Fruit fly (Drosophila melanogaster) whole organism, adult: ENCODE measurements around the gene CG31549.

Experiments used
- CG11617 ChIP-seq: fragments of 200-800 bp; sonication (Bioruptor generic); optimal IDR thresholded peaks from 2 replicates; lab custom pipeline; 2017; ENCODE audit warnings: mild to moderate bottlenecking, missing biosample characterization, missing genetic modification reagents, missing genetic modification characterization
- CG12768 ChIP-seq: fragments of 200-800 bp; sonication (Bioruptor generic); optimal IDR thresholded peaks from 2 replicates; lab custom pipeline; 2017; ENCODE audit warnings: missing biosample characterization, missing genetic modification characterization, mild to moderate bottlenecking, moderate library complexity, missing genetic modification reagents
- CG14711 ChIP-seq: fragments of 200-800 bp; sonication (Bioruptor generic); optimal IDR thresholded peaks from 2 replicates; lab custom pipeline; 2018; ENCODE audit warnings: missing biosample characterization, mild to moderate bottlenecking, missing genetic modification characterization, moderate library complexity
- CG1620 ChIP-seq: fragments of 200-800 bp; sonication (Bioruptor generic); optimal IDR thresholded peaks from 2 replicates; lab custom pipeline; 2016; ENCODE audit warnings: missing biosample characterization, missing genetic modification characterization
- CG33017 ChIP-seq: fragments of 200-800 bp; sonication (Bioruptor generic); optimal IDR thresholded peaks from 2 replicates; lab custom pipeline; 2018; ENCODE audit warnings: missing biosample characterization, mild to moderate bottlenecking, missing genetic modification characterization, moderate library complexity
- CG5204 ChIP-seq: fragments of 200-800 bp; sonication (Bioruptor generic); optimal IDR thresholded peaks from 2 replicates; lab custom pipeline; 2016; ENCODE audit warnings: missing biosample characterization, missing genetic modification characterization
- CG7045 ChIP-seq: fragments of 200-800 bp; sonication (Bioruptor generic); optimal IDR thresholded peaks from 2 replicates; lab custom pipeline; 2017; ENCODE audit warnings: missing biosample characterization, mild to moderate bottlenecking, missing genetic modification characterization
- CG7101 ChIP-seq: fragments of 200-800 bp; sonication (Bioruptor generic); optimal IDR thresholded peaks from 2 replicates; lab custom pipeline; 2018; ENCODE audit warnings: missing biosample characterization, mild to moderate bottlenecking, missing genetic modification characterization, moderate library complexity
- Clk ChIP-seq: fragments of 200-800 bp; sonication (Bioruptor generic); optimal IDR thresholded peaks from 2 replicates; lab custom pipeline; 2017; ENCODE audit warnings: missing biosample characterization, missing genetic modification characterization
- Crg-1 ChIP-seq: fragments of 200-800 bp; sonication (Bioruptor generic); optimal IDR thresholded peaks from 2 replicates; lab custom pipeline; 2016; ENCODE audit warnings: missing biosample characterization, missing genetic modification characterization
- Hr96 ChIP-seq: fragments of 200-800 bp; sonication (Bioruptor generic); optimal IDR thresholded peaks from 2 replicates; lab custom pipeline; 2016; ENCODE audit warnings: missing biosample characterization, missing genetic modification characterization
- Mnt ChIP-seq: fragments of 200-800 bp; sonication (Bioruptor generic); optimal IDR thresholded peaks from 2 replicates; lab custom pipeline; 2016; ENCODE audit warnings: missing biosample characterization, mild to moderate bottlenecking, missing genetic modification characterization
- bab1 ChIP-seq: fragments of 200-800 bp; sonication (Bioruptor generic); optimal IDR thresholded peaks from 3 replicates; lab custom pipeline; 2019; ENCODE audit warnings: missing biosample characterization, mild to moderate bottlenecking, missing genetic modification characterization, moderate library complexity
- cic ChIP-seq: fragments of 200-800 bp; sonication (Bioruptor generic); optimal IDR thresholded peaks from 2 replicates; lab custom pipeline; 2017; ENCODE audit warnings: missing biosample characterization, mild to moderate bottlenecking, missing genetic modification characterization, moderate library complexity
- cnc ChIP-seq, 2 experiments: fragments of >200 bp; optimal IDR thresholded peaks; 2 replicates each; lab custom pipeline; 2017
- kay ChIP-seq: fragments of 200-800 bp; sonication (Bioruptor generic); peaks from one replicate; lab custom pipeline; 2016; ENCODE audit warnings: missing biosample characterization, missing genetic modification characterization, borderline replicate concordance
- ovo ChIP-seq: fragments of 200-800 bp; sonication (Bioruptor generic); optimal IDR thresholded peaks from 2 replicates; lab custom pipeline; 2016; ENCODE audit warnings: missing biosample characterization, missing genetic modification characterization
- pad ChIP-seq: fragments of 200-800 bp; sonication (Bioruptor generic); optimal IDR thresholded peaks from 3 replicates; lab custom pipeline; 2017; ENCODE audit warnings: missing biosample characterization, missing genetic modification characterization, mild to moderate bottlenecking, moderate library complexity, missing genetic modification reagents
- tj ChIP-seq: fragments of 200-800 bp; sonication (Bioruptor generic); optimal IDR thresholded peaks from 3 replicates; lab custom pipeline; 2017; ENCODE audit warnings: missing biosample characterization, mild to moderate bottlenecking, missing genetic modification characterization, moderate library complexity
- toe ChIP-seq: fragments of 200-800 bp; sonication (Bioruptor generic); optimal IDR thresholded peaks from 2 replicates; lab custom pipeline; 2016; ENCODE audit warnings: missing biosample characterization, missing genetic modification characterization

Gene CG31549

DNA sequence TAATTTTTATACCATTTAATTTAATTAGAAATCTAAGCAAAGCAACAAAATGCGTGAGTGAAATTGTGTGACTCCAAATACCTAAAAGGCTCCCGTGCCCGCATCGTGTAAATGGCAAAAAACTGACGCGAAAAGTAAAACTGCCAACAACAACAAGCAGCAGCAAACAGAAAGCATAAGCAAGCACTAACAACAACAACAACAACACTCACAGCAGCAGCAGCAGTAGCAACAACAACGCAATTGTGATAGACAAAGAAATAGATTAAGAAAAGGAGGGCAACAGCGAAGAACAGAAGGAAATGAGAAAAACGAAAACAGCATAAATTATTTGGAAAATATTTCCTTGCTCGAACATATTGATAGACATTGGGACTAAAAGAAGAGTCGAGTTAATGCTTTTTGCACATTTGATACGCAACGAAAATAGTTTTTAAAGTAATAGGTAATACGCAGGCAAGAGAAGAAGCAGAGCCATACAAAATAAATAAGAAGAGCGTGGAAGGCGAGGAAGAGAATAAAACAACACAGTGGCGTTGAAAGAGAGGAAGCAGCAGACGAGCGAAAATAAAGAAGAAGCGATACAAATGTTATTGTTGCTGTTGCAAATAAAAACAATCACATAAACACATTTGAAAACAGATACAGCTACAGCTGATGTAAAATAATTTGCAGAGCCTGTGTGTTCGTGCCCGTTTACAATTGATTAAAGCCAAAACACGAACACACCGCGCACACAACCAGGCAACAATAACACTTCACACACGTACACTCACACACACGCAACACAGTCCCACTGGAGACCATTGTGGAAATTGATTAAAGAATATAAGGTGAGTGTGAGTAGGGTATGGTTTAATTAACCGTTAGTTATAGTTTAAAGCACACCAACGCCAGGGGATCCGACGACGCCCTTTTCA is 38.0 kb downstream of the CG31549 start:
- TF ChIP-seq cnc (optimal IDR thresholded peaks at IDR 0.05; lab: Kevin White, UChicago): no peak
- no peak for TF ChIP-seq CG11617 (GFP tag; lab: Kevin White, UChicago)
- TF ChIP-seq Clk (GFP tag; lab: Kevin White, UChicago): no peak
- no peak for TF ChIP-seq Crg-1
- TF ChIP-seq toe: no peak
- peak; percentile 87 for TF ChIP-seq pad
- TF ChIP-seq CG1620 (GFP tag; lab: Kevin White, UChicago): no peak
- TF ChIP-seq CG5204 (GFP tag; lab: Kevin White, UChicago): no peak
- no peak for TF ChIP-seq CG33017 (tag; lab: Kevin White, UChicago)
- no peak for TF ChIP-seq CG7045
- peak; percentile 9 for TF ChIP-seq CG12768 (GFP tag; lab: Kevin White, UChicago)
- TF ChIP-seq CG14711 (tag; lab: Kevin White, UChicago): no peak
- TF ChIP-seq ovo (GFP tag; lab: Kevin White, UChicago): peak; percentile 9
- peak; percentile 76 for TF ChIP-seq cic (GFP tag; lab: Kevin White, UChicago)
- no peak for TF ChIP-seq CG7101 (tag; lab: Kevin White, UChicago)

dm6 chr3R:5670660-5671264 is 38.8 kb downstream of the CG31549 start:
- TF ChIP-seq kay (GFP tag; lab: Kevin White, UChicago) (peak; percentile 64), CG33017 (tag; lab: Kevin White, UChicago) (no peak), CG11617 (GFP tag; lab: Kevin White, UChicago) (peak; percentile 0), cnc (optimal IDR thresholded peaks at IDR 0.05; lab: Kevin White, UChicago) (peak; percentile 20 to 54), CG12768 (GFP tag; lab: Kevin White, UChicago) (no peak), Crg-1 (no peak), cic (GFP tag; lab: Kevin White, UChicago) (no peak), pad (peak; percentile 72), tj (GFP tag; lab: Kevin White, UChicago) (peak; percentile 65)

- TF ChIP-seq ovo (GFP tag; lab: Kevin White, UChicago): no peak
- no peak for TF ChIP-seq toe
- no peak for TF ChIP-seq pad
- no peak for TF ChIP-seq Crg-1
- no peak for TF ChIP-seq CG33017 (tag; lab: Kevin White, UChicago)
- no peak for TF ChIP-seq CG1620 (GFP tag; lab: Kevin White, UChicago)
- no peak for TF ChIP-seq cnc (optimal IDR thresholded peaks at IDR 0.05; lab: Kevin White, UChicago)
- TF ChIP-seq CG7101 (tag; lab: Kevin White, UChicago): no peak
- peak; percentile 14 for TF ChIP-seq kay (GFP tag; lab: Kevin White, UChicago)
- no peak for TF ChIP-seq Clk (GFP tag; lab: Kevin White, UChicago)
- TF ChIP-seq tj (GFP tag; lab: Kevin White, UChicago): peak; percentile 63
- no peak for TF ChIP-seq CG7045
- TF ChIP-seq Hr96 (GFP tag; lab: Kevin White, UChicago): no peak
- peak; percentile 25 for TF ChIP-seq cic (GFP tag; lab: Kevin White, UChicago)
- no peak for TF ChIP-seq CG11617 (GFP tag; lab: Kevin White, UChicago)
- TF ChIP-seq CG12768 (GFP tag; lab: Kevin White, UChicago): peak; percentile 24
These were observed 39.3 kb downstream of the CG31549 start for dm6 chr3R:5671265-5671663.

dm6 chr3R:5671795-5672657 is 40.0 kb downstream of the CG31549 start:
- no peak for TF ChIP-seq CG7045
- TF ChIP-seq CG1620 (GFP tag; lab: Kevin White, UChicago): no peak
- TF ChIP-seq bab1 (GFP tag; lab: Kevin White, UChicago): no peak
- TF ChIP-seq cnc (optimal IDR thresholded peaks at IDR 0.05; lab: Kevin White, UChicago): no peak
- no peak for TF ChIP-seq CG11617 (GFP tag; lab: Kevin White, UChicago)
- no peak for TF ChIP-seq toe
- no peak for TF ChIP-seq CG5204 (GFP tag; lab: Kevin White, UChicago)
- TF ChIP-seq cic (GFP tag; lab: Kevin White, UChicago): no peak
- TF ChIP-seq tj (GFP tag; lab: Kevin White, UChicago): no peak
- TF ChIP-seq Crg-1: no peak
- TF ChIP-seq CG14711 (tag; lab: Kevin White, UChicago): no peak
- TF ChIP-seq ovo (GFP tag; lab: Kevin White, UChicago): no peak
- no peak for TF ChIP-seq Mnt
- TF ChIP-seq kay (GFP tag; lab: Kevin White, UChicago): no peak
- no peak for TF ChIP-seq CG12768 (GFP tag; lab: Kevin White, UChicago)
- TF ChIP-seq Clk (GFP tag; lab: Kevin White, UChicago): no peak

- TF ChIP-seq toe: no peak
- no peak for TF ChIP-seq CG1620 (GFP tag; lab: Kevin White, UChicago)
- TF ChIP-seq CG14711 (tag; lab: Kevin White, UChicago): peak; percentile 49
- peak; percentile 67 for TF ChIP-seq CG7101 (tag; lab: Kevin White, UChicago)
- peak; percentile 50 for TF ChIP-seq pad
- peak; percentile 96 for TF ChIP-seq cic (GFP tag; lab: Kevin White, UChicago)
- TF ChIP-seq kay (GFP tag; lab: Kevin White, UChicago): peak; percentile 99
- TF ChIP-seq CG11617 (GFP tag; lab: Kevin White, UChicago): peak; percentile 69
- peak; percentile 67 for TF ChIP-seq bab1 (GFP tag; lab: Kevin White, UChicago)
- TF ChIP-seq Hr96 (GFP tag; lab: Kevin White, UChicago): peak; percentile 33
- peak; percentile 69 for TF ChIP-seq Crg-1
- TF ChIP-seq CG5204 (GFP tag; lab: Kevin White, UChicago): no peak
- TF ChIP-seq Mnt: peak; percentile 98
- TF ChIP-seq CG7045: peak; percentile 66
- peak; percentile 49 for TF ChIP-seq CG12768 (GFP tag; lab: Kevin White, UChicago)
- peak; percentile 24 for TF ChIP-seq Clk (GFP tag; lab: Kevin White, UChicago)
- peak; percentile 47 for TF ChIP-seq tj (GFP tag; lab: Kevin White, UChicago)
- peak; percentile 56 for TF ChIP-seq CG33017 (tag; lab: Kevin White, UChicago)
- no peak for TF ChIP-seq cnc (optimal IDR thresholded peaks at IDR 0.05; lab: Kevin White, UChicago)
- peak; percentile 72 for TF ChIP-seq ovo (GFP tag; lab: Kevin White, UChicago)
These were observed 40.7 kb downstream of the CG31549 start for dm6 chr3R:5672658-5673217.
